Worm (Caenorhabditis elegans): ENCODE measurements around the gene K02D10.1.

- TF ChIP-seq zag-1 (tag; optimal IDR thresholded peaks at IDR 0.05) (no peak), daf-16 (GFP tag; optimal IDR thresholded peaks at IDR 0.05) (peak in 1 of 2 experiments; percentile 74), daf-16 (tag; optimal IDR thresholded peaks at IDR 0.05) (peak; percentile 95)
Observed at ce11 chrIII:8749487-8749886, 19.8 kb upstream of the K02D10.1 start, which contains the start of gene sma-2.
